Worm (Caenorhabditis elegans) whole organism, L3 larva: ENCODE results near the gene K04G11.3.

ENCODE experiments used
- R02D3.7 ChIP-seq: fragments of 150-350 bp; optimal IDR thresholded peaks from 2 replicates; lab custom pipeline; 2014; ENCODE audit warnings: missing biosample characterization, missing genetic modification characterization
- ZK546.5 ChIP-seq: sonication (generic microtip); optimal IDR thresholded peaks from 2 replicates; lab custom pipeline; 2017; ENCODE audit warnings: missing biosample characterization, missing genetic modification characterization
- ama-1 ChIP-seq: fragments of 150-350 bp; optimal IDR thresholded peaks from 2 replicates; lab custom pipeline; 2018
- ceh-82 ChIP-seq: fragments of 150-350 bp; optimal IDR thresholded peaks from 2 replicates; lab custom pipeline; 2014; ENCODE audit warnings: missing biosample characterization, missing genetic modification characterization
- ceh-9 ChIP-seq: sonication (generic microtip); optimal IDR thresholded peaks from 2 replicates; lab custom pipeline; 2018; ENCODE audit warnings: missing biosample characterization, missing genetic modification characterization
- daf-12 ChIP-seq: fragments of 150-350 bp; optimal IDR thresholded peaks from 2 replicates; lab custom pipeline; 2014; ENCODE audit warnings: missing biosample characterization, missing genetic modification reagents, missing genetic modification characterization
- egl-27 ChIP-seq: sonication (generic microtip); optimal IDR thresholded peaks from 4 replicates; lab custom pipeline; 2017; ENCODE audit warnings: missing biosample characterization, missing genetic modification reagents, missing genetic modification characterization
- elt-1 ChIP-seq: fragments of 150-350 bp; optimal IDR thresholded peaks from 2 replicates; lab custom pipeline; 2014; ENCODE audit warnings: missing biosample characterization, missing genetic modification characterization
- elt-2 ChIP-seq: sonication (generic microtip); optimal IDR thresholded peaks from 2 replicates; lab custom pipeline; 2016; ENCODE audit warnings: missing genetic modification reagents, mild to moderate bottlenecking, missing genetic modification characterization, missing compliant biosample characterization
- elt-3 ChIP-seq, 3 experiments: fragments of 150-350 bp in 1 of 3; sonication (generic microtip) in 2 of 3; optimal IDR thresholded peaks; 2 replicates in 2 of 3; 4 replicates in 1 of 3; lab custom pipeline; 2014 to 2017; ENCODE audit warnings: missing biosample characterization in 3 of 3, missing genetic modification characterization in 3 of 3
- eor-1 ChIP-seq, 2 experiments: fragments of 150-350 bp; optimal IDR thresholded peaks; 2 replicates each; lab custom pipeline; 2014 to 2018; ENCODE audit warnings: missing biosample characterization in 2 of 2, missing genetic modification characterization in 2 of 2
- fkh-10 ChIP-seq: sonication (generic microtip); optimal IDR thresholded peaks from 2 replicates; lab custom pipeline; 2017; ENCODE audit warnings: missing biosample characterization, missing genetic modification reagents, missing genetic modification characterization
- fkh-2 ChIP-seq: fragments of 150-350 bp; optimal IDR thresholded peaks from 2 replicates; lab custom pipeline; 2014; ENCODE audit warnings: missing biosample characterization, missing genetic modification reagents, missing genetic modification characterization
- hmg-11 ChIP-seq: sonication (generic microtip); optimal IDR thresholded peaks from 2 replicates; lab custom pipeline; 2016; ENCODE audit warnings: missing genetic modification characterization, missing compliant biosample characterization
- jun-1 ChIP-seq: fragments of 150-350 bp; optimal IDR thresholded peaks from 2 replicates; lab custom pipeline; 2014; ENCODE audit warnings: missing biosample characterization, missing genetic modification reagents, missing genetic modification characterization
- lin-15B ChIP-seq: fragments of 150-350 bp; optimal IDR thresholded peaks from 2 replicates; lab custom pipeline; 2014; ENCODE audit warnings: missing biosample characterization, missing genetic modification characterization
- mdl-1 ChIP-seq: fragments of 150-350 bp; optimal IDR thresholded peaks from 2 replicates; lab custom pipeline; 2014; ENCODE audit warnings: missing biosample characterization, missing genetic modification characterization
- mml-1 ChIP-seq: fragments of 150-350 bp; sonication (generic microtip); optimal IDR thresholded peaks from 3 replicates; lab custom pipeline; 2014; ENCODE audit warnings: missing biosample characterization, missing genetic modification characterization
- nfya-1 ChIP-seq: sonication (generic microtip); optimal IDR thresholded peaks from 2 replicates; lab custom pipeline; 2017; ENCODE audit warnings: missing genetic modification characterization, mild to moderate bottlenecking, missing compliant biosample characterization, antibody characterized with exemption, moderate library complexity; ENCODE audit not compliant: insufficient read depth
- nhr-11 ChIP-seq: fragments of 150-350 bp; optimal IDR thresholded peaks from 2 replicates; lab custom pipeline; 2014; ENCODE audit warnings: missing biosample characterization, missing genetic modification characterization
- nhr-12 ChIP-seq: fragments of 150-350 bp; optimal IDR thresholded peaks from 2 replicates; lab custom pipeline; 2014; ENCODE audit warnings: missing biosample characterization, missing genetic modification characterization
- nhr-23 ChIP-seq: fragments of 150-350 bp; optimal IDR thresholded peaks from 2 replicates; lab custom pipeline; 2014; ENCODE audit warnings: missing biosample characterization, missing genetic modification reagents, missing genetic modification characterization
- nhr-237 ChIP-seq: fragments of 150-350 bp; optimal IDR thresholded peaks from 2 replicates; lab custom pipeline; 2014; ENCODE audit warnings: missing biosample characterization, missing genetic modification characterization
- nhr-25 ChIP-seq: sonication (generic microtip); optimal IDR thresholded peaks from 2 replicates; lab custom pipeline; 2017; ENCODE audit warnings: missing biosample characterization, missing genetic modification characterization
- nhr-28 ChIP-seq: fragments of 150-350 bp; optimal IDR thresholded peaks from 2 replicates; lab custom pipeline; 2014; ENCODE audit warnings: missing biosample characterization, missing genetic modification characterization
- nhr-43 ChIP-seq: sonication (generic microtip); optimal IDR thresholded peaks from 2 replicates; lab custom pipeline; 2016; ENCODE audit warnings: mild to moderate bottlenecking, missing genetic modification characterization, missing compliant biosample characterization; ENCODE audit not compliant: poor library complexity, severe bottlenecking
- nhr-67 ChIP-seq: fragments of 150-350 bp; optimal IDR thresholded peaks from 2 replicates; lab custom pipeline; 2014; ENCODE audit warnings: missing biosample characterization, missing genetic modification characterization
- nhr-76 ChIP-seq: fragments of 150-350 bp; sonication (generic microtip); optimal IDR thresholded peaks from 5 replicates; lab custom pipeline; 2014; ENCODE audit warnings: missing biosample characterization, missing genetic modification characterization
- pha-4 ChIP-seq: fragments of 150-350 bp; optimal IDR thresholded peaks from 2 replicates; lab custom pipeline; 2014; ENCODE audit warnings: missing biosample characterization, missing genetic modification reagents, missing genetic modification characterization
- sea-2 ChIP-seq: fragments of 150-350 bp; sonication (generic microtip); optimal IDR thresholded peaks from 4 replicates; lab custom pipeline; 2014; ENCODE audit warnings: missing biosample characterization, missing genetic modification reagents, missing genetic modification characterization
- skn-1 ChIP-seq: fragments of 150-350 bp; optimal IDR thresholded peaks from 2 replicates; lab custom pipeline; 2014; ENCODE audit warnings: missing biosample characterization, missing genetic modification characterization
- snpc-4 ChIP-seq: fragments of 150-350 bp; optimal IDR thresholded peaks from 2 replicates; lab custom pipeline; 2014; ENCODE audit warnings: missing biosample characterization, missing genetic modification characterization
- tbx-2 ChIP-seq: sonication (generic microtip); optimal IDR thresholded peaks from 2 replicates; lab custom pipeline; 2016; ENCODE audit warnings: mild to moderate bottlenecking, missing genetic modification characterization, missing compliant biosample characterization
- unc-39 ChIP-seq: sonication (generic microtip); optimal IDR thresholded peaks from 4 replicates; lab custom pipeline; 2017; ENCODE audit warnings: missing biosample characterization, missing genetic modification characterization
- unc-62 ChIP-seq: fragments of 150-350 bp; sonication (generic microtip); optimal IDR thresholded peaks from 4 replicates; lab custom pipeline; 2014; ENCODE audit warnings: missing biosample characterization, missing genetic modification reagents, missing genetic modification characterization
- ztf-11 ChIP-seq: fragments of 150-350 bp; optimal IDR thresholded peaks from 2 replicates; lab custom pipeline; 2014; ENCODE audit warnings: missing biosample characterization, missing genetic modification characterization

K04G11.3 gene

DNA sequence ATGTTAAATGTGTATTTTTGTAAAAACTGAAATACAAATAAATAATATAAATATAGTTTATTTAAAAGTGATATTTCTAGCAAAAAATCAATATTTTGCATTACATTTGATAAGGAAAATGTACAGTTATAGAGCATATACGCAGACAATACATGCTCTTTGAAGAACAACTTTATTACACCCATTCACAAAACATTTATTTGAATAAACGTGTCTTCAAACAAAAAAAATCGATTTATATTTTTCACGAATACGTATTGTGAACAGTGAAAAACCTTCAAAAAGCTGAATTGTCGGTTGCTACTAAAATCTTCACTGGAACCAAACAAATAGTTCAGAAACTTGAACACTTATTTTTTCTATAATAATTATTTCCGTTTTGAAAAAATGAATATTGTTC lies at the start of gene K04G11.3:
Gene K04G11.3, minus strand, starts transcription at position 101 of the 400 bp plus-strand sequence.
- TF ChIP-seq ztf-11 (tag; lab: Kevin White, UChicago) (no peak), fkh-10 (GFP tag; lab: Kevin White, UChicago) (no peak), elt-1 (tag; lab: Kevin White, UChicago) (no peak), nhr-237 (no peak), R02D3.7 (tag; lab: Kevin White, UChicago) (no peak), elt-3 (tag; optimal IDR thresholded peaks at IDR 0.05; lab: Kevin White, UChicago) (no peak), jun-1 (tag; lab: Kevin White, UChicago) (no peak), unc-39 (tag; lab: Kevin White, UChicago) (no peak), pha-4 (tag; lab: Kevin White, UChicago) (no peak), mdl-1 (tag; lab: Kevin White, UChicago) (no peak), sea-2 (GFP tag; lab: Kevin White, UChicago) (no peak), tbx-2 (no peak), ceh-82 (tag; lab: Kevin White, UChicago) (no peak), nfya-1 (no peak), nhr-43 (no peak)
- TF ChIP-seq, all 47 proteins: peak for 0

DNA sequence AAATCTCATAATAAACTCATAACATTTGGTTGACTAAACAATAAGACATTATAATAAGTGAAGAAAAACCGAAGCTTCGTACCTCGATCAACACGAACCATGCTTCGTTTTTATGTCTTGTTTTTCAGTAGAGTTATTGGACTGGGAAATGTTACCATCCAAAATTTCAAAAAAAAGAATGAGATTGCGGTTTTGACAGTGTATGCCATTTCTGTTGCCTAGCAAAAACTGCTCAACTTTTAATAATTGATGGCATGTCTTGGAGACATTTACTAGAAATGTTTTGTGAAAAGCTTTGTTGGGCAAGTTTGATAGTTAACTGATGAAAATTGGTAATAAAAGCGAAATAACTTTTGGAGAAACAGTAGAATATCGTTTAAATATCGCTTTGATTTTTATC lies 47.8 kb upstream of the K04G11.3 start, which contains the start of gene Y60A9.1:
Gene Y60A9.1, minus strand, starts transcription at position 101 of the 400 bp plus-strand sequence.
- TF ChIP-seq sea-2 (GFP tag; lab: Kevin White, UChicago) (no peak), skn-1 (no peak), nhr-67 (tag; lab: Kevin White, UChicago) (no peak), mdl-1 (tag; lab: Kevin White, UChicago) (no peak), daf-12 (tag; lab: Kevin White, UChicago) (no peak), nhr-12 (tag; lab: Kevin White, UChicago) (no peak), snpc-4 (tag; lab: Kevin White, UChicago) (no peak)

DNA sequence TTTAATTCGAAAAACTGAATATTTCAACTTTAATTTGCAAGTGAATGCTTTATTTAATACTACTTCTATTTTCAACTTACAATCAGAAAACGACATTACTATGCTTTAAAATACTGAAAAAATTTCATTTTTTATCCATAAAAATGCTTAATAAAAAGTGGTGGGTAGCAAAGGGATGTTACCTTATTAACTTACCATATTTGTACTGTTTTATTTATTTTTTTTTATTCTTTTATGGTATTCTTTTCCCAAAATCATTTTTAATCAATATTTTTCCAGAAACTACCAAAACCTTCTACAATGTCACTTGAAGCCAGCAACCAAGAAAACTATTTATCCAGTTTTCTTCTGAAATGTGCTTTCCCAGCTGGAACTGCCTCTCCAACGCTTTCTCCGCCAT lies 35.5 kb upstream of the K04G11.3 start, which contains the start of gene Y60A9.3:
Gene Y60A9.3, plus strand, starts transcription at position 301 of the 400 bp plus-strand sequence.
- TF ChIP-seq pha-4 (tag; lab: Kevin White, UChicago) (no peak), ceh-82 (tag; lab: Kevin White, UChicago) (no peak), fkh-2 (tag; lab: Kevin White, UChicago) (no peak)
- TF ChIP-seq, all 47 proteins: peak for 0

DNA sequence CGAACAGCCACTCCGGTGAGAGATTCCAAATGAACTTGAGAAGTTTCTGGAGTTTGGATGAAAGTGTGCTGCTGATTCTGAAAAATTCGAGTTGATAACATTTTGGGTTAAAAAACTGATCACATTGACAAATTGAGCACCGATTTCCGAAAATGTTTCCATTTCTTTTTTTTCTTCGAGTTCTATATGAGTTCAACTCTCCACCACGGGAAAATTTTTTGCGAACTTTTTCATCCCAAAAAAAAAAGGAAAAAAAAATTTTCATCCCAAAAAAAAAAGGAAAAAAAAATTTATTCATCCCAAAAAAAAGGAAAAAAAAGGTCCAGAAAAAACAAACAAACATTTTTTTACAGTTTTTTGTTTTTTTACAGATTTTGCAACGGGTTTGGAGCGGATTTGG lies 29.7 kb upstream of the K04G11.3 start, which contains the start of gene Y60A9A.1:
Gene Y60A9A.1, minus strand, starts transcription at position 101 of the 400 bp plus-strand sequence.
- TF ChIP-seq snpc-4 (tag; lab: Kevin White, UChicago): no peak
- no peak for TF ChIP-seq ZK546.5 (tag; lab: Kevin White, UChicago)
- TF ChIP-seq nhr-25 (tag; lab: Kevin White, UChicago): no peak
- no peak for TF ChIP-seq unc-39 (tag; lab: Kevin White, UChicago)
- no peak for TF ChIP-seq ama-1 (lab: Kevin White, UChicago)
- no peak for TF ChIP-seq ceh-9
- TF ChIP-seq lin-15B (tag; lab: Kevin White, UChicago): no peak
- TF ChIP-seq sea-2 (GFP tag; lab: Kevin White, UChicago): no peak
- no peak for TF ChIP-seq fkh-2 (tag; lab: Kevin White, UChicago)
- TF ChIP-seq elt-3 (tag; optimal IDR thresholded peaks at IDR 0.05; lab: Kevin White, UChicago): no peak
- TF ChIP-seq mdl-1 (tag; lab: Kevin White, UChicago): no peak
- no peak for TF ChIP-seq mml-1 (tag; lab: Kevin White, UChicago)
- TF ChIP-seq nhr-11: no peak
- TF ChIP-seq nhr-28 (tag; lab: Kevin White, UChicago): no peak
- no peak for TF ChIP-seq unc-62 (GFP tag; lab: Kevin White, UChicago)

DNA sequence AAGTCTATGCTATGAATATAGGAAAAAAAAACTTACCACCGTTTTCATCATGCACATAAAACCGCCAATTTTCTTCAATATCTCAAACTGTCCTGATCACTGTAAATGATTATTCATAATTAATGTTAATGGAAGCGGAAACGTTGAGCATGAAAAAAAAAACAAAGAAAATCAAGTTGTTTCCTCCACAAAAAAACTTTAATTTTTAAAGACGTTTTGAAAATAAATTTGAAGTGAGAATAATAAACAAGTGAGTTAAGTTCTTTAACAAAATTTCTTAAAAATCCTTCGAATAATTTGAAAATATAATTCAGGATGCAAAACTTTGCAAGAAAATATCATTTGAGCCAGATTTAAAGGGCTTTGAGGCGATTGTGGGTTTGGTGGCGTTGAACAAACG lies 22.8 kb upstream of the K04G11.3 start, which contains the start of gene irk-3:
Gene irk-3, minus strand, starts transcription at position 101 of the 400 bp plus-strand sequence.
- TF ChIP-seq skn-1 (no peak), ceh-9 (no peak), eor-1 (tag; optimal IDR thresholded peaks at IDR 0.05; lab: Kevin White, UChicago) (no peak), hmg-11 (no peak), nhr-76 (no peak), nhr-43 (no peak), unc-62 (GFP tag; lab: Kevin White, UChicago) (no peak), elt-2 (no peak), nhr-11 (no peak), egl-27 (tag; lab: Kevin White, UChicago) (no peak), nhr-23 (tag; lab: Kevin White, UChicago) (no peak), ceh-82 (tag; lab: Kevin White, UChicago) (no peak)
